Fruit fly (Drosophila melanogaster) Kc167 (cell line): ENCODE results near the gene eIF5B.

ENCODE experiments used
- Myc ChIP-seq: fragments of >200 bp; optimal IDR thresholded peaks from 2 replicates; lab custom pipeline; 2017; ENCODE audit warnings: missing external identifiers
- Sin3A ChIP-seq: fragments of >200 bp; optimal IDR thresholded peaks from 2 replicates; lab custom pipeline; 2018; ENCODE audit warnings: missing external identifiers
- h ChIP-seq: fragments of >200 bp; optimal IDR thresholded peaks from 3 replicates; lab custom pipeline; 2018; ENCODE audit warnings: missing external identifiers
- insv ChIP-seq: fragments of >200 bp; optimal IDR thresholded peaks from 3 replicates; lab custom pipeline; 2018; ENCODE audit warnings: missing external identifiers
- psq ChIP-seq: fragments of >200 bp; optimal IDR thresholded peaks from 2 replicates; lab custom pipeline; 2017; ENCODE audit warnings: missing external identifiers
- ttk ChIP-seq: sonication (Bioruptor generic); optimal IDR thresholded peaks from 2 replicates; lab custom pipeline; 2017; ENCODE audit warnings: missing external identifiers

DNA sequence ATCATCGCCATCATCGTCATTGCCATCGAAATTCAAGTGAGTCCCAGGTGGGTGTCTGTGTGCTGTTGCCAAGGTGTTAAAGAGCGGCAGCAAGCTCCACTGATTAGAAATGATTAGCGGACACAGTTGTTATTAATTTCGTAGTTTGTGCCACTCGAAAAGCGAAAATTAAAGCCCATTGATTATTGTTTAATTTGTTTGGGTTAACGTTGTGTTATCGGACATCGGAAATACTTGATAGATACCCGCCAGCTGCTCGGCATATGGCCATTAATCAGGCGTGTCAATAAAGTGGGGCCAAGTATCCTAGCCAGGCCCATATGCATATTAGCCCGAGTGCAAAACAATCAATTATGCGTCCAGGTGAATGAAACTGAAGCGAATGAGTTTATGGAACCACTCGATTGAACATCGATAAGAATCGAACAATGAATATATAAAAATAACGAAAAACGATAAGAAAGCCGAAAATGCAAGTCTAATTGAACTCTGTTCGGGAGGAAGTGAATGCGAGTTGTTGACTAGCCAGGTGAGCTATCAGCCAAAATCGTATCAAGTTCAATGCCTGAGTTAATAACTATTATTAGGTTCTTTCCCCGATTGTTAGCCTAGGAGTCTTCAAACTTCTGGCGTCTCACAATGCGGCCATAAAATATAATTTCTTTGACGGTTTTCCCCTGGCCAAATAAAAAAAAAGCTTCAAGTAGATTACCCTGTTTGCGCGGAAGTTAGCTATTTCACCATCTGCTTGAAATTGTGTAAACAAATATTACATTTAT is 25.1 kb downstream of the eIF5B start:
- TF ChIP-seq psq (no peak), insv (lab: Kevin White, UChicago) (no peak), Sin3A (lab: Kevin White, UChicago) (no peak), ttk (no peak), h (lab: Kevin White, UChicago) (no peak), Myc (no peak)
